Fruit fly (Drosophila melanogaster) whole organism: ENCODE data around the gene CG2246.

Experiments used
- CG8478 ChIP-seq: fragments of >200 bp; optimal IDR thresholded peaks from 2 replicates; lab custom pipeline; 2018; ENCODE audit warnings: inconsistent platforms
- Dll ChIP-seq: fragments of >200 bp; optimal IDR thresholded peaks from 2 replicates; lab custom pipeline; 2017
- pan ChIP-seq: fragments of >200 bp; optimal IDR thresholded peaks from 2 replicates; lab custom pipeline; 2017
- psq ChIP-seq: fragments of >200 bp; optimal IDR thresholded peaks from 2 replicates; lab custom pipeline; 2017
- usp ChIP-seq: fragments of >200 bp; optimal IDR thresholded peaks from 2 replicates; lab custom pipeline; 2017; ENCODE audit warnings: missing biosample characterization, missing genetic modification characterization, mixed read lengths

- TF ChIP-seq pan (lab: Kevin White, UChicago) (no peak), usp (GFP tag; lab: Kevin White, UChicago) (no peak), Dll (lab: Kevin White, UChicago) (no peak), psq (lab: Kevin White, UChicago) (no peak), CG8478 (lab: Kevin White, UChicago) (no peak)
Observed at dm6 chr3R:30544974-30545373, 56.3 kb downstream of the CG2246 start.
